Fruit fly (Drosophila melanogaster) whole organism, embryonic: Measurements from ENCODE around the gene CG3529.

Experiments used
- B-H1 ChIP-seq: fragments of 200-800 bp; sonication (Bioruptor generic); IDR thresholded peaks from 3 replicates; pipeline ENCODE4 v1.3.6; 2022; ENCODE audit warnings: missing biosample characterization, missing genetic modification characterization
- CG10431 ChIP-seq: fragments of 200-800 bp; sonication (Bioruptor generic); optimal IDR thresholded peaks from 3 replicates; lab custom pipeline; 2018; ENCODE audit warnings: missing biosample characterization, mild to moderate bottlenecking, missing genetic modification characterization
- CG10654 ChIP-seq: fragments of 200-800 bp; sonication (Bioruptor generic); optimal IDR thresholded peaks from 2 replicates; lab custom pipeline; 2016; ENCODE audit warnings: missing biosample characterization, missing genetic modification characterization
- CG11456 ChIP-seq: fragments of 200-800 bp; sonication (Bioruptor generic); IDR thresholded peaks from 3 replicates; pipeline ENCODE4 v1.3.6; 2022; ENCODE audit warnings: missing biosample characterization, missing genetic modification characterization
- CG12744 ChIP-seq: fragments of 200-800 bp; sonication (Bioruptor generic); optimal IDR thresholded peaks from 2 replicates; lab custom pipeline; 2016; ENCODE audit warnings: missing biosample characterization, missing genetic modification characterization
- CG12942 ChIP-seq: fragments of 200-800 bp; sonication (Bioruptor generic); optimal IDR thresholded peaks from 3 replicates; lab custom pipeline; 2016; ENCODE audit warnings: missing biosample characterization, missing genetic modification characterization
- CG13424 ChIP-seq: fragments of 200-800 bp; sonication (Bioruptor generic); optimal IDR thresholded peaks from 2 replicates; lab custom pipeline; 2019; ENCODE audit warnings: missing biosample characterization, mild to moderate bottlenecking, missing genetic modification characterization, moderate library complexity
- CG14710 ChIP-seq: fragments of 200-800 bp; sonication (Bioruptor generic); optimal IDR thresholded peaks from 3 replicates; lab custom pipeline; 2019; ENCODE audit warnings: missing biosample characterization, mild to moderate bottlenecking, missing genetic modification characterization, moderate library complexity
- CG15479 ChIP-seq: fragments of 200-800 bp; sonication (Bioruptor generic); optimal IDR thresholded peaks from 3 replicates; lab custom pipeline; 2019; ENCODE audit warnings: missing biosample characterization, mild to moderate bottlenecking, missing genetic modification characterization, moderate library complexity
- CG17912 ChIP-seq: fragments of 200-800 bp; sonication (Bioruptor generic); optimal IDR thresholded peaks from 2 replicates; lab custom pipeline; 2018; ENCODE audit warnings: missing biosample characterization, mild to moderate bottlenecking, missing genetic modification characterization
- CG2129 ChIP-seq: fragments of 200-800 bp; sonication (Bioruptor generic); IDR thresholded peaks from 2 replicates; pipeline ENCODE4 v1.3.6; 2022; ENCODE audit warnings: missing biosample characterization, missing genetic modification characterization; ENCODE audit not compliant: partially characterized antibody
- CG32532 ChIP-seq: fragments of 200-800 bp; sonication (Bioruptor generic); IDR thresholded peaks from 2 replicates; pipeline ENCODE4 v1.3.6; 2022; ENCODE audit warnings: missing biosample characterization, missing genetic modification characterization
- CG33557 ChIP-seq: fragments of 200-800 bp; sonication (Bioruptor generic); optimal IDR thresholded peaks from 2 replicates; lab custom pipeline; 2019; ENCODE audit warnings: missing biosample characterization, mild to moderate bottlenecking, missing genetic modification characterization, moderate library complexity
- CG6272 ChIP-seq: fragments of 200-800 bp; sonication (Bioruptor generic); IDR thresholded peaks from 2 replicates; pipeline ENCODE4 v1.3.6; 2022; ENCODE audit warnings: missing biosample characterization, missing genetic modification characterization
- CG6791 ChIP-seq: fragments of 200-800 bp; sonication (Bioruptor generic); IDR thresholded peaks from 3 replicates; pipeline ENCODE4 v1.3.6; 2022; ENCODE audit warnings: missing biosample characterization, missing genetic modification characterization; ENCODE audit not compliant: partially characterized antibody
- CkIIα-i1 ChIP-seq: fragments of 200-800 bp; sonication (Bioruptor generic); IDR thresholded peaks from 2 replicates; pipeline ENCODE4 v1.3.6; 2022; ENCODE audit warnings: missing biosample characterization, missing genetic modification characterization
- D ChIP-seq, 2 experiments: fragments of 200-800 bp in 1 of 2; fragments of >200 bp in 1 of 2; sonication (Bioruptor generic) in 1 of 2; optimal IDR thresholded peaks; 2 replicates in 1 of 2; 3 replicates in 1 of 2; lab custom pipeline; 2017; ENCODE audit warnings: mild to moderate bottlenecking in 1 of 2, missing biosample characterization in 1 of 2, missing genetic modification characterization in 1 of 2, missing genetic modification reagents in 1 of 2
- Drgx ChIP-seq: fragments of 200-800 bp; sonication (Bioruptor generic); IDR thresholded peaks from 2 replicates; pipeline ENCODE4 v1.3.6; 2022; ENCODE audit warnings: missing biosample characterization, missing genetic modification characterization
- Ets65A ChIP-seq: fragments of 200-800 bp; sonication (Bioruptor generic); peaks from one replicate; lab custom pipeline; 2016; ENCODE audit warnings: missing biosample characterization, missing genetic modification characterization
- Ets97D ChIP-seq: fragments of 200-800 bp; sonication (Bioruptor generic); optimal IDR thresholded peaks from 3 replicates; lab custom pipeline; 2016; ENCODE audit warnings: missing biosample characterization, missing genetic modification characterization
- H2.0 ChIP-seq: fragments of 200-800 bp; sonication (Bioruptor generic); IDR thresholded peaks from 2 replicates; pipeline ENCODE4 v1.3.6; 2022; ENCODE audit warnings: missing biosample characterization, missing genetic modification characterization
- Kr ChIP-seq: fragments of 200-800 bp; sonication (Bioruptor generic); optimal IDR thresholded peaks from 2 replicates; lab custom pipeline; 2017; ENCODE audit warnings: missing biosample characterization, mild to moderate bottlenecking, missing genetic modification characterization
- Med ChIP-seq: fragments of 200-800 bp; sonication (Bioruptor generic); peaks from one replicate; lab custom pipeline; 2016; ENCODE audit warnings: missing biosample characterization, missing genetic modification characterization, mild to moderate bottlenecking, inconsistent platforms, moderate library complexity
- danr ChIP-seq: fragments of 200-800 bp; sonication (Bioruptor generic); IDR thresholded peaks from 2 replicates; pipeline ENCODE4 v1.3.6; 2022; ENCODE audit warnings: missing biosample characterization, missing genetic modification characterization
- ems ChIP-seq: fragments of 200-800 bp; sonication (Bioruptor generic); optimal IDR thresholded peaks from 3 replicates; lab custom pipeline; 2016; ENCODE audit warnings: missing biosample characterization, missing genetic modification characterization
- ftz-f1 ChIP-seq: fragments of 200-800 bp; sonication (Bioruptor generic); optimal IDR thresholded peaks from 2 replicates; lab custom pipeline; 2016; ENCODE audit warnings: missing biosample characterization, missing genetic modification characterization
- hth ChIP-seq: fragments of >200 bp; optimal IDR thresholded peaks from 2 replicates; lab custom pipeline; 2017; ENCODE audit warnings: inconsistent platforms
- inv ChIP-seq: fragments of 200-800 bp; sonication (Bioruptor generic); IDR thresholded peaks from 2 replicates; pipeline ENCODE4 v1.3.6; 2022; ENCODE audit warnings: missing biosample characterization, missing genetic modification characterization; ENCODE audit not compliant: partially characterized antibody
- jumu ChIP-seq: fragments of 200-800 bp; sonication (Bioruptor generic); optimal IDR thresholded peaks from 3 replicates; lab custom pipeline; 2016; ENCODE audit warnings: missing biosample characterization, missing genetic modification characterization
- luna ChIP-seq: fragments of 200-800 bp; sonication (Bioruptor generic); optimal IDR thresholded peaks from 2 replicates; lab custom pipeline; 2016; ENCODE audit warnings: missing biosample characterization, missing genetic modification characterization
- prd ChIP-seq, 3 experiments: fragments of >200 bp in 2 of 3; fragments of 200-800 bp in 1 of 3; sonication (Bioruptor generic) in 1 of 3; optimal IDR thresholded peaks in 2 of 3; IDR thresholded peaks in 1 of 3; 2 replicates in 2 of 3; 3 replicates in 1 of 3; pipeline versions ENCODE4 v1.3.6 to Lab custom; 2017 to 2022; ENCODE audit warnings: missing biosample characterization in 1 of 3, missing genetic modification characterization in 1 of 3
- pros ChIP-seq: fragments of 200-800 bp; sonication (Bioruptor generic); optimal IDR thresholded peaks from 3 replicates; lab custom pipeline; 2019; ENCODE audit warnings: missing biosample characterization, mild to moderate bottlenecking, missing genetic modification characterization, moderate library complexity
- ranshi ChIP-seq: fragments of 200-800 bp; sonication (Bioruptor generic); IDR thresholded peaks from 2 replicates; pipeline ENCODE4 v1.3.6; 2022; ENCODE audit warnings: missing biosample characterization, missing genetic modification characterization
- tna ChIP-seq: fragments of 200-800 bp; sonication (Bioruptor generic); IDR thresholded peaks from 2 replicates; pipeline ENCODE4 v1.3.6; 2022; ENCODE audit warnings: missing biosample characterization, missing genetic modification characterization; ENCODE audit not compliant: partially characterized antibody
- twi ChIP-seq: fragments of 200-800 bp; optimal IDR thresholded peaks from 2 replicates; lab custom pipeline; 2019; ENCODE audit warnings: missing biosample characterization, mild to moderate bottlenecking, missing genetic modification characterization, moderate library complexity
- wor ChIP-seq: fragments of 200-800 bp; sonication (Bioruptor generic); IDR thresholded peaks from 2 replicates; pipeline ENCODE4 v1.3.6; 2022; ENCODE audit warnings: missing biosample characterization, missing genetic modification characterization
- zen ChIP-seq: fragments of 200-800 bp; sonication (Bioruptor generic); optimal IDR thresholded peaks from 3 replicates; lab custom pipeline; 2018; ENCODE audit warnings: missing biosample characterization, mild to moderate bottlenecking, missing genetic modification characterization, moderate library complexity

Gene CG3529

dm6 chr3L:9489627-9490026 lies 43.0 kb downstream of the CG3529 start:
- TF ChIP-seq CG13424 (tag; lab: Kevin White, UChicago) (no peak), Drgx (peak; percentile 8; the same call in 1 of the 2 replicates)

DNA sequence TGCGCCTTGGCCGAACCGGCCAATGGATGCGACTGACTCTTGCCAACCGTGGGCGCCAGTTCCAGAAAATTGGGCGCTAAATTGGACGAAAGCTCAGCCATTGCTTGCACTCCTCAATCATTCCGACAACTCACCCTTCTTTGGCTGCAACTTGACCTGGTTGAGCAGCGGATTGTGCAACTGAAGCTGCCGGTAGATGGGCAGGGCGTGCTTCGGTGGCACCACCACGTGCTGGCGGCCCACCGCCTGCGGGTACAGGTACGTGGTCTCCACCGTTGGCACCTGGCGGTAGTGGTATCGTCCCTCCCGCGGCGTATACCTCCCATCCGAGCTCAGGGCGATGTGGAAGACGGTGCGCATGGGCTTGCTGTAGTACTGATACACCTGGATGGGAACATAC lies 43.8 kb downstream of the CG3529 start:
- TF ChIP-seq ranshi (GFP tag; lab: Robert Waterston, UW) (no peak), CG10431 (GFP tag; lab: Kevin White, UChicago) (no peak), jumu (GFP tag; lab: Kevin White, UChicago) (no peak), CG12744 (GFP tag; lab: Kevin White, UChicago) (no peak), CG6791 (GFP tag; lab: Robert Waterston, UW) (0 out of 3 replicates have a peak, but pooled peaks have one; percentile 10), prd (optimal IDR thresholded peaks at IDR 0.05; lab: Kevin White, UChicago) (no peak), prd (GFP tag; IDR thresholded peaks at IDR 0.05; lab: Robert Waterston, UW) (no peak), CG11456 (GFP tag; lab: Robert Waterston, UW) (0 out of 3 replicates have a peak, but pooled peaks have one; percentile 42), CkIIα-i1 (GFP tag; lab: Robert Waterston, UW) (no peak), CG10654 (GFP tag; lab: Kevin White, UChicago) (no peak), CG6272 (no peak), inv (0 out of 2 replicates have a peak, but pooled peaks have one; percentile 16), Ets65A (peak; percentile 77), luna (no peak), tna (GFP tag; lab: Robert Waterston, UW) (no peak), CG2129 (GFP tag; lab: Robert Waterston, UW) (no peak), danr (GFP tag; lab: Robert Waterston, UW) (no peak), CG14710 (tag; lab: Kevin White, UChicago) (no peak), Ets97D (GFP tag; lab: Kevin White, UChicago) (no peak), B-H1 (GFP tag; lab: Robert Waterston, UW) (no peak), CG32532 (0 out of 2 replicates have a peak, but pooled peaks have one; percentile 9), H2.0 (GFP tag; lab: Robert Waterston, UW) (no peak), CG33557 (GFP tag; lab: Kevin White, UChicago) (no peak), ftz-f1 (GFP tag; lab: Kevin White, UChicago) (no peak), Med (peak; percentile 72)

- no peak for TF ChIP-seq ems (GFP tag; lab: Kevin White, UChicago)
- TF ChIP-seq CG17912 = no peak
- TF ChIP-seq pros (GFP tag; lab: Kevin White, UChicago) = peak; percentile 55
- no peak for TF ChIP-seq hth
- TF ChIP-seq Kr (GFP tag; lab: Kevin White, UChicago) = peak; percentile 69
- TF ChIP-seq CG15479 = peak; percentile 57
- peak; percentile 89 for TF ChIP-seq twi (tag; lab: Kevin White, UChicago)
- peak; percentile 7 for TF ChIP-seq D (optimal IDR thresholded peaks at IDR 0.05; lab: Kevin White, UChicago)
- no peak for TF ChIP-seq D (GFP tag; optimal IDR thresholded peaks at IDR 0.05; lab: Kevin White, UChicago)
- no peak for TF ChIP-seq wor (GFP tag; lab: Robert Waterston, UW)
- TF ChIP-seq CG12942 (GFP tag; lab: Kevin White, UChicago) = no peak
- TF ChIP-seq zen (tag; lab: Kevin White, UChicago) = peak; percentile 67
Observed at dm6 chr3L:9491331-9491730, 44.7 kb downstream of the CG3529 start.
